Worm (Caenorhabditis elegans) whole organism, L4/young adult: ENCODE data around the gene C31H2.3.

Experiments used
- W03F9.2 ChIP-seq: fragments of 150-350 bp; optimal IDR thresholded peaks from 2 replicates; lab custom pipeline; 2014; ENCODE audit warnings: missing biosample characterization, missing genetic modification characterization
- dao-5 ChIP-seq: sonication (generic microtip); optimal IDR thresholded peaks from 2 replicates; lab custom pipeline; 2016; ENCODE audit warnings: missing genotype, missing genetic modification characterization, moderate library complexity, missing compliant biosample characterization
- him-1 ChIP-seq: sonication (generic microtip); optimal IDR thresholded peaks from 2 replicates; lab custom pipeline; 2016; ENCODE audit warnings: missing genotype, missing genetic modification reagents, missing genetic modification characterization, missing compliant biosample characterization

ce11 chrX:5109130-5109529 lies 45.0 kb downstream of the C31H2.3 start, which contains the start of gene C42D8.1:
- TF ChIP-seq W03F9.2 (tag; lab: Kevin White, UChicago) (no peak), dao-5 (tag; lab: Kevin White, UChicago) (no peak), him-1 (tag; lab: Kevin White, UChicago) (no peak)
